Worm (Caenorhabditis elegans) whole organism, late embryonic: ENCODE measurements around the gene R102.1.
A peak's percentile ranks its signal among the peaks of the same experiment; 100 is the strongest.
"Not testable (repeated sequence)": the region's sequence is repeated elsewhere in the genome, so short reads cannot be mapped to it uniquely, and the experiment has no call there.

ENCODE experiments used
- C08G9.2 ChIP-seq: sonication (generic microtip); optimal IDR thresholded peaks from 2 replicates; lab custom pipeline; 2016; ENCODE audit warnings: mild to moderate bottlenecking, missing genetic modification characterization, moderate library complexity, missing compliant biosample characterization
- T23F11.4 ChIP-seq: fragments of 200-800 bp; sonication (Bioruptor generic); optimal IDR thresholded peaks from 2 replicates; lab custom pipeline; 2018; ENCODE audit warnings: mild to moderate bottlenecking, missing genetic modification characterization, missing compliant biosample characterization
- ceh-18 ChIP-seq: sonication (generic microtip); optimal IDR thresholded peaks from 2 replicates; lab custom pipeline; 2016; ENCODE audit warnings: missing genetic modification characterization, missing compliant biosample characterization
- ceh-19 ChIP-seq: fragments of 200-800 bp; sonication (Bioruptor generic); optimal IDR thresholded peaks from 2 replicates; lab custom pipeline; 2018; ENCODE audit warnings: mild to moderate bottlenecking, missing genetic modification characterization, missing compliant biosample characterization
- ceh-22 ChIP-seq: sonication (generic microtip); optimal IDR thresholded peaks from 2 replicates; lab custom pipeline; 2017; ENCODE audit warnings: missing biosample characterization, missing genetic modification characterization
- ceh-30 ChIP-seq: fragments of 150-350 bp; optimal IDR thresholded peaks from 2 replicates; lab custom pipeline; 2014; ENCODE audit warnings: missing biosample characterization, missing genetic modification characterization
- ceh-31 ChIP-seq: sonication (generic microtip); optimal IDR thresholded peaks from 2 replicates; lab custom pipeline; 2016; ENCODE audit warnings: missing genetic modification characterization, missing compliant biosample characterization
- ceh-45 ChIP-seq: fragments of 200-800 bp; sonication (Bioruptor generic); IDR thresholded peaks from 2 replicates; pipeline ENCODE4 v1.3.6; 2022; ENCODE audit warnings: missing genetic modification reagents, missing genetic modification characterization, missing compliant biosample characterization
- ceh-48 ChIP-seq: sonication (generic microtip); optimal IDR thresholded peaks from 2 replicates; lab custom pipeline; 2016; ENCODE audit warnings: missing genetic modification characterization, inconsistent platforms, missing compliant biosample characterization
- ceh-6 ChIP-seq: fragments of 200-800 bp; sonication (Bioruptor generic); optimal IDR thresholded peaks from 2 replicates; lab custom pipeline; 2018; ENCODE audit warnings: mild to moderate bottlenecking, missing genetic modification characterization, missing compliant biosample characterization
- ceh-9 ChIP-seq: sonication (generic microtip); optimal IDR thresholded peaks from 2 replicates; lab custom pipeline; 2016; ENCODE audit warnings: mild to moderate bottlenecking, missing genetic modification characterization, inconsistent platforms, missing compliant biosample characterization
- dmd-4 ChIP-seq: sonication (generic microtip); optimal IDR thresholded peaks from 2 replicates; lab custom pipeline; 2016; ENCODE audit warnings: borderline replicate concordance, missing genetic modification characterization, missing compliant biosample characterization
- dve-1 ChIP-seq: sonication (generic microtip); optimal IDR thresholded peaks from 2 replicates; lab custom pipeline; 2017; ENCODE audit warnings: antibody characterized with exemption, mild to moderate bottlenecking, missing genetic modification characterization, missing compliant biosample characterization
- fkh-6 ChIP-seq: sonication (generic microtip); optimal IDR thresholded peaks from 2 replicates; lab custom pipeline; 2016; ENCODE audit warnings: missing genetic modification characterization, missing compliant biosample characterization
- gmeb-2 ChIP-seq: sonication (generic microtip); optimal IDR thresholded peaks from 2 replicates; lab custom pipeline; 2016; ENCODE audit warnings: missing genetic modification characterization, inconsistent platforms, missing compliant biosample characterization
- hlh-15 ChIP-seq: sonication (generic microtip); optimal IDR thresholded peaks from 2 replicates; lab custom pipeline; 2016; ENCODE audit warnings: missing genetic modification characterization, missing compliant biosample characterization
- hlh-30 ChIP-seq: sonication (generic microtip); optimal IDR thresholded peaks from 2 replicates; lab custom pipeline; 2017; ENCODE audit warnings: antibody characterized with exemption, missing genetic modification characterization, missing compliant biosample characterization; ENCODE audit not compliant: insufficient read depth
- hlh-6 ChIP-seq: sonication (generic microtip); optimal IDR thresholded peaks from 2 replicates; lab custom pipeline; 2016; ENCODE audit warnings: missing genotype, missing genetic modification characterization, missing compliant biosample characterization
- hlh-8 ChIP-seq: sonication (generic microtip); optimal IDR thresholded peaks from 2 replicates; lab custom pipeline; 2016; ENCODE audit warnings: missing genotype, missing genetic modification characterization, missing compliant biosample characterization
- lim-6 ChIP-seq: sonication (generic microtip); optimal IDR thresholded peaks from 2 replicates; lab custom pipeline; 2016; ENCODE audit warnings: missing genetic modification characterization, missing compliant biosample characterization
- lin-11 ChIP-seq: fragments of 200-800 bp; sonication (Bioruptor generic); optimal IDR thresholded peaks from 2 replicates; lab custom pipeline; 2018; ENCODE audit warnings: mild to moderate bottlenecking, missing genetic modification characterization, missing compliant biosample characterization
- mec-3 ChIP-seq: sonication (generic microtip); optimal IDR thresholded peaks from 2 replicates; lab custom pipeline; 2016; ENCODE audit warnings: borderline replicate concordance, missing genetic modification characterization, missing compliant biosample characterization
- nfya-1 ChIP-seq: sonication (generic microtip); optimal IDR thresholded peaks from 2 replicates; lab custom pipeline; 2017; ENCODE audit warnings: missing genetic modification characterization, mild to moderate bottlenecking, missing compliant biosample characterization, antibody characterized with exemption, moderate library complexity
- npax-4 ChIP-seq: sonication (generic microtip); optimal IDR thresholded peaks from 2 replicates; lab custom pipeline; 2016; ENCODE audit warnings: missing genetic modification characterization, missing compliant biosample characterization
- pat-9 ChIP-seq: fragments of 200-800 bp; sonication (Bioruptor generic); optimal IDR thresholded peaks from 2 replicates; lab custom pipeline; 2018; ENCODE audit warnings: mild to moderate bottlenecking, missing genetic modification characterization, moderate library complexity, missing compliant biosample characterization
- pax-1 ChIP-seq: fragments of 150-350 bp; optimal IDR thresholded peaks from 2 replicates; lab custom pipeline; 2014; ENCODE audit warnings: missing biosample characterization, missing genetic modification characterization
- pros-1 ChIP-seq: fragments of 150-350 bp; optimal IDR thresholded peaks from 2 replicates; lab custom pipeline; 2014; ENCODE audit warnings: missing biosample characterization, missing genetic modification reagents, missing genetic modification characterization
- ttx-3 ChIP-seq: sonication (generic microtip); optimal IDR thresholded peaks from 2 replicates; lab custom pipeline; 2016; ENCODE audit warnings: missing genetic modification reagents, missing genetic modification characterization, missing compliant biosample characterization
- unc-3 ChIP-seq, 2 experiments: fragments of 200-800 bp in 1 of 2; sonication (Bioruptor generic) in 1 of 2; sonication (generic microtip) in 1 of 2; conservative IDR thresholded peaks in 1 of 2; optimal IDR thresholded peaks in 1 of 2; 2 replicates each; pipeline versions ENCODE4 v1.3.6 to Lab custom; 2016 to 2022; ENCODE audit warnings: missing compliant biosample characterization in 2 of 2, missing genetic modification characterization in 2 of 2, missing genetic modification reagents in 1 of 2
- unc-55 ChIP-seq: sonication (generic microtip); optimal IDR thresholded peaks from 2 replicates; lab custom pipeline; 2017; ENCODE audit warnings: missing biosample characterization, missing genetic modification reagents, missing genetic modification characterization
- ztf-16 ChIP-seq: sonication (generic microtip); optimal IDR thresholded peaks from 2 replicates; lab custom pipeline; 2017; ENCODE audit warnings: missing genetic modification characterization, missing compliant biosample characterization

The R102.1 gene

ce11 chrIV:10687307-10687706 lies 1.5 kb downstream of the R102.1 start, which contains the start of gene R102.2:
R102.2 (plus strand) TSS chrIV:10687607.
- not testable (repeated sequence) for TF ChIP-seq pros-1; ceh-18 (tag; lab: Kevin White, UChicago); gmeb-2
- TF ChIP-seq, all 69 proteins: peak for 0; not testable (repeated sequence) for 69

ce11 chrIV:10688972-10689567 lies 3.2 kb downstream of the R102.1 start, which contains the start of gene R102.3:
R102.3 (plus strand) TSS chrIV:10689517.
- TF ChIP-seq pat-9, result no peak
- no peak for TF ChIP-seq npax-4 (tag; lab: Kevin White, UChicago)
- no peak for TF ChIP-seq lim-6 (tag; lab: Kevin White, UChicago)
- TF ChIP-seq pax-1 (tag; lab: Kevin White, UChicago), result no peak
- TF ChIP-seq ttx-3, result no peak
- no peak for TF ChIP-seq unc-3 (GFP tag; conservative IDR thresholded peaks at IDR 0.05; lab: Robert Waterston, UW)
- no peak for TF ChIP-seq unc-3 (tag; optimal IDR thresholded peaks at IDR 0.05; lab: Kevin White, UChicago)
- TF ChIP-seq C08G9.2, result no peak
- TF ChIP-seq hlh-15 (tag; lab: Kevin White, UChicago), result no peak
- TF ChIP-seq ceh-31 (tag; lab: Kevin White, UChicago), result no peak
- TF ChIP-seq ceh-22 (tag; lab: Kevin White, UChicago), result no peak
- no peak for TF ChIP-seq ceh-18 (tag; lab: Kevin White, UChicago)
- TF ChIP-seq lin-11 (tag; lab: Kevin White, UChicago), result no peak
- TF ChIP-seq hlh-8 (tag; lab: Kevin White, UChicago), result no peak
- no peak for TF ChIP-seq dve-1 (tag; lab: Kevin White, UChicago)
- TF ChIP-seq mec-3 (tag; lab: Kevin White, UChicago), result no peak

- no peak for TF ChIP-seq T23F11.4 (GFP tag; lab: Kevin White, UChicago)
- TF ChIP-seq ceh-30 (tag; lab: Kevin White, UChicago), result no peak
- TF ChIP-seq pros-1, result no peak
- TF ChIP-seq ceh-45 (GFP tag; lab: Robert Waterston, UW), result no peak
- TF ChIP-seq ceh-6, result no peak
- no peak for TF ChIP-seq ceh-48 (tag; lab: Kevin White, UChicago)
- TF ChIP-seq, all 69 proteins: peak for 0
These were observed 4.3 kb downstream of the R102.1 start, which contains the start of gene R102.8 for ce11 chrIV:10690139-10690538. R102.8 (minus strand) TSS chrIV:10690239.

- TF ChIP-seq ceh-9 (tag; lab: Kevin White, UChicago) (no peak), ztf-16 (no peak), ceh-22 (tag; lab: Kevin White, UChicago) (no peak), ceh-19 (GFP tag; lab: Kevin White, UChicago) (no peak), fkh-6 (tag; lab: Kevin White, UChicago) (no peak), dmd-4 (tag; lab: Kevin White, UChicago) (no peak), hlh-30 (tag; lab: Kevin White, UChicago) (no peak), ceh-48 (tag; lab: Kevin White, UChicago) (no peak), pros-1 (no peak), hlh-6 (tag; lab: Kevin White, UChicago) (no peak)
These were observed 9.4 kb downstream of the R102.1 start, which contains the start of gene R102.4 for ce11 chrIV:10695203-10695602. R102.4 (minus strand) TSS chrIV:10695303.

ce11 chrIV:10697022-10697979 lies 11.5 kb downstream of the R102.1 start, which contains the start of gene allo-1:
allo-1 (minus strand) TSS chrIV:10697072.
- TF ChIP-seq unc-55 (GFP tag; lab: Kevin White, UChicago), result peak; percentile 23
- peak; percentile 79 for TF ChIP-seq hlh-30 (tag; lab: Kevin White, UChicago)
- no peak for TF ChIP-seq nfya-1
- TF ChIP-seq ceh-18 (tag; lab: Kevin White, UChicago), result peak; percentile 28
